Worm (Caenorhabditis elegans) whole organism, midembryonic: ENCODE measurements around the gene cwf-19L2.

Source experiments
- T22C8.4 ChIP-seq: fragments of 200-800 bp; sonication (Bioruptor generic); IDR thresholded peaks from 2 replicates; pipeline ENCODE4 v1.3.6; 2022; ENCODE audit warnings: missing genetic modification characterization, missing compliant biosample characterization
- cog-1 ChIP-seq: sonication (generic microtip); optimal IDR thresholded peaks from 2 replicates; lab custom pipeline; 2016; ENCODE audit warnings: missing genetic modification characterization, missing compliant biosample characterization
- flt-1 ChIP-seq: fragments of 200-800 bp; sonication (Bioruptor generic); IDR thresholded peaks from 2 replicates; pipeline ENCODE4 v1.3.6; 2022; ENCODE audit warnings: missing genetic modification characterization, missing compliant biosample characterization
- klf-2 ChIP-seq: fragments of 200-800 bp; sonication (Bioruptor generic); conservative IDR thresholded peaks from 2 replicates; pipeline ENCODE4 v1.3.6; 2022; ENCODE audit warnings: missing genetic modification reagents, missing genetic modification characterization, missing compliant biosample characterization
- med-1 ChIP-seq: sonication (generic microtip); optimal IDR thresholded peaks from 2 replicates; lab custom pipeline; 2017; ENCODE audit warnings: missing genetic modification characterization, mild to moderate bottlenecking, missing compliant biosample characterization, antibody characterized with exemption, missing genetic modification reagents; ENCODE audit not compliant: insufficient read depth
- ref-1 ChIP-seq: fragments of 200-800 bp; sonication (Bioruptor generic); conservative IDR thresholded peaks from 2 replicates; pipeline ENCODE4 v1.3.6; 2022; ENCODE audit warnings: missing genetic modification reagents, missing genetic modification characterization, missing compliant biosample characterization
- tab-1 ChIP-seq: fragments of 200-800 bp; sonication (Bioruptor generic); IDR thresholded peaks from 2 replicates; pipeline ENCODE4 v1.3.6; 2022; ENCODE audit warnings: missing genetic modification characterization, missing compliant biosample characterization
- ztf-23 ChIP-seq: fragments of 200-800 bp; sonication (Bioruptor generic); IDR thresholded peaks from 2 replicates; pipeline ENCODE4 v1.3.6; 2022; ENCODE audit warnings: missing genetic modification reagents, missing genetic modification characterization, missing compliant biosample characterization
- ztf-29 ChIP-seq: fragments of 200-800 bp; sonication (Bioruptor generic); IDR thresholded peaks from 2 replicates; pipeline ENCODE4 v1.3.6; 2022; ENCODE audit warnings: missing genetic modification reagents, missing genetic modification characterization, missing compliant biosample characterization

The cwf-19L2 gene

ce11 chrIII:7292569-7292968 lies 865 bp upstream of the cwf-19L2 start:
- TF ChIP-seq med-1 (GFP tag; lab: Kevin White, UChicago) (no peak), tab-1 (GFP tag; lab: Robert Waterston, UW) (no peak), ztf-23 (GFP tag; lab: Robert Waterston, UW) (no peak), ztf-29 (no peak), klf-2 (GFP tag; lab: Robert Waterston, UW) (no peak), flt-1 (GFP tag; lab: Robert Waterston, UW) (no peak), cog-1 (tag; lab: Kevin White, UChicago) (no peak), ref-1 (GFP tag; lab: Robert Waterston, UW) (no peak), T22C8.4 (GFP tag; lab: Robert Waterston, UW) (no peak)

ce11 chrIII:7296092-7296668 lies 2.7 kb downstream of the cwf-19L2 start:
- TF ChIP-seq ztf-29 (no peak), klf-2 (GFP tag; lab: Robert Waterston, UW) (no peak)

ce11 chrIII:7297045-7297680 lies 3.7 kb downstream of the cwf-19L2 start:
- TF ChIP-seq tab-1 (GFP tag; lab: Robert Waterston, UW), result no peak
- no peak for TF ChIP-seq ztf-23 (GFP tag; lab: Robert Waterston, UW)
- TF ChIP-seq T22C8.4 (GFP tag; lab: Robert Waterston, UW), result no peak
- TF ChIP-seq ref-1 (GFP tag; lab: Robert Waterston, UW), result no peak
- no peak for TF ChIP-seq ztf-29

ce11 chrIII:7298045-7298444 lies 4.6 kb downstream of the cwf-19L2 start:
- TF ChIP-seq ztf-23 (GFP tag; lab: Robert Waterston, UW) (no peak), flt-1 (GFP tag; lab: Robert Waterston, UW) (no peak), T22C8.4 (GFP tag; lab: Robert Waterston, UW) (no peak)

ce11 chrIII:7299466-7299865 lies 6.0 kb downstream of the cwf-19L2 start, which contains the start of the genes B0361.14 and B0361.9:
Gene B0361.14 (minus strand): TSS chrIII:7299531.
Gene B0361.9 (minus strand): TSS chrIII:7299631.
- no peak for TF ChIP-seq ztf-29
- TF ChIP-seq flt-1 (GFP tag; lab: Robert Waterston, UW), result no peak
- TF ChIP-seq tab-1 (GFP tag; lab: Robert Waterston, UW), result no peak
- no peak for TF ChIP-seq med-1 (GFP tag; lab: Kevin White, UChicago)
- TF ChIP-seq T22C8.4 (GFP tag; lab: Robert Waterston, UW), result no peak

ce11 chrIII:7300169-7300568 lies 6.7 kb downstream of the cwf-19L2 start:
- TF ChIP-seq med-1 (GFP tag; lab: Kevin White, UChicago) (no peak), cog-1 (tag; lab: Kevin White, UChicago) (no peak)

- no peak for TF ChIP-seq cog-1 (tag; lab: Kevin White, UChicago)
- TF ChIP-seq tab-1 (GFP tag; lab: Robert Waterston, UW), result no peak
- no peak for TF ChIP-seq klf-2 (GFP tag; lab: Robert Waterston, UW)
- no peak for TF ChIP-seq ztf-23 (GFP tag; lab: Robert Waterston, UW)
- TF ChIP-seq ref-1 (GFP tag; lab: Robert Waterston, UW), result no peak
- TF ChIP-seq T22C8.4 (GFP tag; lab: Robert Waterston, UW), result no peak
- TF ChIP-seq ztf-29, result no peak
- no peak for TF ChIP-seq med-1 (GFP tag; lab: Kevin White, UChicago)
- TF ChIP-seq flt-1 (GFP tag; lab: Robert Waterston, UW), result no peak
Observed at ce11 chrIII:7300763-7301162, 7.3 kb downstream of the cwf-19L2 start.

ce11 chrIII:7301668-7302067 lies 8.2 kb downstream of the cwf-19L2 start:
- TF ChIP-seq med-1 (GFP tag; lab: Kevin White, UChicago), result no peak
- TF ChIP-seq ztf-29, result no peak
- no peak for TF ChIP-seq cog-1 (tag; lab: Kevin White, UChicago)
- no peak for TF ChIP-seq ztf-23 (GFP tag; lab: Robert Waterston, UW)
- no peak for TF ChIP-seq tab-1 (GFP tag; lab: Robert Waterston, UW)

ce11 chrIII:7304961-7305648 lies 11.7 kb downstream of the cwf-19L2 start:
- TF ChIP-seq ztf-29 (no peak), ztf-23 (GFP tag; lab: Robert Waterston, UW) (no peak), tab-1 (GFP tag; lab: Robert Waterston, UW) (no peak), med-1 (GFP tag; lab: Kevin White, UChicago) (no peak), flt-1 (GFP tag; lab: Robert Waterston, UW) (no peak), ref-1 (GFP tag; lab: Robert Waterston, UW) (no peak), T22C8.4 (GFP tag; lab: Robert Waterston, UW) (no peak), klf-2 (GFP tag; lab: Robert Waterston, UW) (no peak), cog-1 (tag; lab: Kevin White, UChicago) (no peak)

- TF ChIP-seq cog-1 (tag; lab: Kevin White, UChicago) (no peak), ref-1 (GFP tag; lab: Robert Waterston, UW) (no peak), med-1 (GFP tag; lab: Kevin White, UChicago) (no peak), flt-1 (GFP tag; lab: Robert Waterston, UW) (no peak), ztf-29 (no peak), T22C8.4 (GFP tag; lab: Robert Waterston, UW) (no peak)
Observed at ce11 chrIII:7305649-7305977, 12.2 kb downstream of the cwf-19L2 start.
